Worm (Caenorhabditis elegans) whole organism, mixed stage, embryonic: ENCODE measurements around the gene C54E10.6.

Experiments
- blmp-1 ChIP-seq: fragments of 150-350 bp; optimal IDR thresholded peaks from 2 replicates; lab custom pipeline; 2014; ENCODE audit warnings: missing biosample characterization, missing genetic modification characterization
- ceh-39 ChIP-seq: fragments of 150-350 bp; optimal IDR thresholded peaks from 2 replicates; lab custom pipeline; 2014; ENCODE audit warnings: missing biosample characterization, missing genetic modification characterization
- elt-1 ChIP-seq: sonication (generic microtip); optimal IDR thresholded peaks from 2 replicates; lab custom pipeline; 2017; ENCODE audit warnings: missing genetic modification characterization, mild to moderate bottlenecking, missing compliant biosample characterization, antibody characterized with exemption, moderate library complexity, borderline replicate concordance; ENCODE audit not compliant: insufficient read depth
- mep-1 ChIP-seq: fragments of 150-350 bp; optimal IDR thresholded peaks from 2 replicates; lab custom pipeline; 2017; ENCODE audit warnings: missing biosample characterization, missing genetic modification reagents, missing genetic modification characterization, inconsistent platforms
- nhr-28 ChIP-seq: fragments of 150-350 bp; optimal IDR thresholded peaks from 2 replicates; lab custom pipeline; 2014; ENCODE audit warnings: missing biosample characterization, missing genetic modification characterization
- nhr-76 ChIP-seq: sonication (generic microtip); optimal IDR thresholded peaks from 2 replicates; lab custom pipeline; 2017; ENCODE audit warnings: missing biosample characterization, missing genetic modification characterization
- snpc-4 ChIP-seq: fragments of 150-350 bp; optimal IDR thresholded peaks from 2 replicates; lab custom pipeline; 2014; ENCODE audit warnings: missing biosample characterization, missing genetic modification characterization
- sptf-1 ChIP-seq: sonication (generic microtip); optimal IDR thresholded peaks from 2 replicates; lab custom pipeline; 2017; ENCODE audit warnings: mild to moderate bottlenecking, missing genetic modification characterization, moderate library complexity, missing compliant biosample characterization
- unc-39 ChIP-seq: fragments of 150-350 bp; optimal IDR thresholded peaks from 2 replicates; lab custom pipeline; 2014; ENCODE audit warnings: missing biosample characterization, missing genetic modification characterization

- no peak for TF ChIP-seq nhr-76 (tag; lab: Kevin White, UChicago)
- TF ChIP-seq unc-39 (tag; lab: Kevin White, UChicago): no peak
- TF ChIP-seq elt-1 (tag; lab: Kevin White, UChicago): no peak
- no peak for TF ChIP-seq sptf-1 (tag; lab: Kevin White, UChicago)
- no peak for TF ChIP-seq mep-1 (tag; lab: Kevin White, UChicago)
- no peak for TF ChIP-seq nhr-28 (tag; lab: Kevin White, UChicago)
- TF ChIP-seq blmp-1 (tag; lab: Kevin White, UChicago): no peak
- no peak for TF ChIP-seq snpc-4 (tag; lab: Kevin White, UChicago)
- TF ChIP-seq ceh-39 (tag; lab: Kevin White, UChicago): no peak
Observed at ce11 chrV:18776245-18776737, 32.2 kb downstream of the C54E10.6 start, which contains the start of gene Y17D7B.4.
